Worm (Caenorhabditis elegans): ENCODE results near the gene C44C11.6.

DNA sequence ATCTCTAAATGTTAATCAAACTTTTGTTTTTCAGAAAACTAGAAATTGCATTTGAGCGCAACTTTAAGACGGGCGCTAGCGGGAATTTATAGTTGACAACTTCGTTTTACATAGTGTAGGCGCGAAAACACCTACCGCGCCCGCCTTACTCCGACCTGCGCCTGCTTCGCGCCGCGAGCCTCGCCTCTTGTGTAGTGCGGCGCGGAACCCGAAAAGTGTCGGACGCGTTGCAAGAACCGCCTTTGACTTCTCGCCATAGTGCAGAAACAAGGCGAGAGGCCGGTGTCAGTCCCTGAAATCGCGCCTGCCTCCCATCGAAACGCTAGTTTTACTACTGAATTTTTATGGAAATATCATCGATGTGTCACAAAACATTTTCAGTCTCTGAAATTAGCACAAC lies 41.2 kb downstream of the C44C11.6 start:
- TF ChIP-seq ama-1 (optimal IDR thresholded peaks at IDR 0.05), result no peak
- no peak for TF ChIP-seq eor-1 (tag; optimal IDR thresholded peaks at IDR 0.05)
- no peak for TF ChIP-seq elt-3 (tag; optimal IDR thresholded peaks at IDR 0.05)
- no peak for TF ChIP-seq nhr-11 (tag; optimal IDR thresholded peaks at IDR 0.05)
- TF ChIP-seq ZK546.5 (tag; optimal IDR thresholded peaks at IDR 0.05), result no peak
- no peak for TF ChIP-seq egl-5 (tag; optimal IDR thresholded peaks at IDR 0.05)
- no peak for TF ChIP-seq nhr-77 (tag; optimal IDR thresholded peaks at IDR 0.05)
- no peak for TF ChIP-seq daf-12 (tag; optimal IDR thresholded peaks at IDR 0.05)
- no peak for TF ChIP-seq fkh-10 (GFP tag; optimal IDR thresholded peaks at IDR 0.05)
- no peak for TF ChIP-seq nfya-1 (tag; optimal IDR thresholded peaks at IDR 0.05; ENCODE audit: insufficient read depth)
